Fruit fly (Drosophila melanogaster) S2 (cell line): ENCODE results near the gene U2af38.

ENCODE experiments used
- CG8478 ChIP-seq: fragments of >200 bp; optimal IDR thresholded peaks from 2 replicates; lab custom pipeline; 2018
- CTCF ChIP-seq, 2 experiments: fragments of >200 bp; optimal IDR thresholded peaks; 2 replicates each; lab custom pipeline; 2018

- TF ChIP-seq CTCF (optimal IDR thresholded peaks at IDR 0.05; lab: Kevin White, UChicago) (no peak), CG8478 (lab: Kevin White, UChicago) (no peak)
These were observed 45.9 kb downstream of the U2af38 start for dm6 chr2L:248592-248991.
